Worm (Caenorhabditis elegans) whole organism, late embryonic: ENCODE data around the gene ift-43.

Source experiments
- K09A11.1 ChIP-seq: sonication (generic microtip); optimal IDR thresholded peaks from 2 replicates; lab custom pipeline; 2017; ENCODE audit warnings: antibody characterized with exemption, mild to moderate bottlenecking, missing genetic modification characterization, missing compliant biosample characterization; ENCODE audit not compliant: insufficient read depth
- ahr-1 ChIP-seq: sonication (generic microtip); optimal IDR thresholded peaks from 2 replicates; lab custom pipeline; 2016; ENCODE audit warnings: missing genetic modification characterization, missing compliant biosample characterization
- ama-1 ChIP-seq: fragments of 150-350 bp; optimal IDR thresholded peaks from 2 replicates; lab custom pipeline; 2014
- ceh-14 ChIP-seq: sonication (generic microtip); optimal IDR thresholded peaks from 2 replicates; lab custom pipeline; 2016; ENCODE audit warnings: missing genotype, missing genetic modification characterization, missing compliant biosample characterization
- ceh-18 ChIP-seq: sonication (generic microtip); optimal IDR thresholded peaks from 2 replicates; lab custom pipeline; 2016; ENCODE audit warnings: missing genetic modification characterization, missing compliant biosample characterization
- ceh-2 ChIP-seq: sonication (generic microtip); optimal IDR thresholded peaks from 2 replicates; lab custom pipeline; 2016; ENCODE audit warnings: missing genotype, missing genetic modification characterization, missing compliant biosample characterization
- ceh-30 ChIP-seq: fragments of 150-350 bp; optimal IDR thresholded peaks from 2 replicates; lab custom pipeline; 2014; ENCODE audit warnings: missing biosample characterization, missing genetic modification characterization
- ceh-31 ChIP-seq: sonication (generic microtip); optimal IDR thresholded peaks from 2 replicates; lab custom pipeline; 2016; ENCODE audit warnings: missing genetic modification characterization, missing compliant biosample characterization
- ceh-34 ChIP-seq: sonication (generic microtip); optimal IDR thresholded peaks from 2 replicates; lab custom pipeline; 2016; ENCODE audit warnings: mild to moderate bottlenecking, missing genetic modification characterization, missing compliant biosample characterization
- ceh-45 ChIP-seq: fragments of 200-800 bp; sonication (Bioruptor generic); IDR thresholded peaks from 2 replicates; pipeline ENCODE4 v1.3.6; 2022; ENCODE audit warnings: missing genetic modification reagents, missing genetic modification characterization, missing compliant biosample characterization
- ceh-9 ChIP-seq: sonication (generic microtip); optimal IDR thresholded peaks from 2 replicates; lab custom pipeline; 2016; ENCODE audit warnings: mild to moderate bottlenecking, missing genetic modification characterization, inconsistent platforms, missing compliant biosample characterization
- che-1 ChIP-seq: sonication (generic microtip); optimal IDR thresholded peaks from 2 replicates; lab custom pipeline; 2016; ENCODE audit warnings: mild to moderate bottlenecking, missing genetic modification characterization, missing compliant biosample characterization
- elt-2 ChIP-seq: sonication (generic microtip); optimal IDR thresholded peaks from 2 replicates; lab custom pipeline; 2016; ENCODE audit warnings: missing genetic modification reagents, missing genetic modification characterization, missing compliant biosample characterization
- elt-4 ChIP-seq: sonication (generic microtip); optimal IDR thresholded peaks from 2 replicates; lab custom pipeline; 2016; ENCODE audit warnings: missing genetic modification characterization, missing compliant biosample characterization
- ets-4 ChIP-seq: sonication (generic microtip); optimal IDR thresholded peaks from 2 replicates; lab custom pipeline; 2016; ENCODE audit warnings: missing genetic modification characterization, missing compliant biosample characterization
- eyg-1 ChIP-seq: sonication (generic microtip); optimal IDR thresholded peaks from 2 replicates; lab custom pipeline; 2016; ENCODE audit warnings: missing genotype, missing genetic modification characterization, missing compliant biosample characterization
- fax-1 ChIP-seq: sonication (generic microtip); optimal IDR thresholded peaks from 2 replicates; lab custom pipeline; 2016; ENCODE audit warnings: missing genotype, missing genetic modification characterization, missing compliant biosample characterization
- fkh-10 ChIP-seq: fragments of 150-350 bp; optimal IDR thresholded peaks from 2 replicates; lab custom pipeline; 2014; ENCODE audit warnings: missing biosample characterization, missing genetic modification reagents, missing genetic modification characterization
- hlh-13 ChIP-seq: fragments of 200-800 bp; sonication (Bioruptor generic); optimal IDR thresholded peaks from 2 replicates; lab custom pipeline; 2018; ENCODE audit warnings: mild to moderate bottlenecking, missing genetic modification characterization, missing compliant biosample characterization
- hlh-30 ChIP-seq: sonication (generic microtip); optimal IDR thresholded peaks from 2 replicates; lab custom pipeline; 2017; ENCODE audit warnings: antibody characterized with exemption, missing genetic modification characterization, missing compliant biosample characterization; ENCODE audit not compliant: insufficient read depth
- lim-6 ChIP-seq: sonication (generic microtip); optimal IDR thresholded peaks from 2 replicates; lab custom pipeline; 2016; ENCODE audit warnings: missing genetic modification characterization, missing compliant biosample characterization
- lin-11 ChIP-seq: fragments of 200-800 bp; sonication (Bioruptor generic); optimal IDR thresholded peaks from 2 replicates; lab custom pipeline; 2018; ENCODE audit warnings: mild to moderate bottlenecking, missing genetic modification characterization, missing compliant biosample characterization
- mec-3 ChIP-seq: sonication (generic microtip); optimal IDR thresholded peaks from 2 replicates; lab custom pipeline; 2016; ENCODE audit warnings: borderline replicate concordance, missing genetic modification characterization, missing compliant biosample characterization
- nfya-1 ChIP-seq: sonication (generic microtip); optimal IDR thresholded peaks from 2 replicates; lab custom pipeline; 2017; ENCODE audit warnings: missing genetic modification characterization, mild to moderate bottlenecking, missing compliant biosample characterization, antibody characterized with exemption, moderate library complexity
- npax-4 ChIP-seq: sonication (generic microtip); optimal IDR thresholded peaks from 2 replicates; lab custom pipeline; 2016; ENCODE audit warnings: missing genetic modification characterization, missing compliant biosample characterization
- pag-3 ChIP-seq: sonication (generic microtip); optimal IDR thresholded peaks from 2 replicates; lab custom pipeline; 2016; ENCODE audit warnings: missing compliant biosample characterization, missing genetic modification characterization, borderline replicate concordance
- pat-9 ChIP-seq: fragments of 200-800 bp; sonication (Bioruptor generic); optimal IDR thresholded peaks from 2 replicates; lab custom pipeline; 2018; ENCODE audit warnings: mild to moderate bottlenecking, missing genetic modification characterization, moderate library complexity, missing compliant biosample characterization
- pros-1 ChIP-seq: fragments of 150-350 bp; optimal IDR thresholded peaks from 2 replicates; lab custom pipeline; 2014; ENCODE audit warnings: missing biosample characterization, missing genetic modification reagents, missing genetic modification characterization
- ref-2 ChIP-seq: sonication (generic microtip); optimal IDR thresholded peaks from 2 replicates; lab custom pipeline; 2016; ENCODE audit warnings: missing genetic modification characterization, missing compliant biosample characterization
- rnt-1 ChIP-seq: sonication (generic microtip); optimal IDR thresholded peaks from 2 replicates; lab custom pipeline; 2016; ENCODE audit warnings: missing genetic modification characterization, missing compliant biosample characterization
- sdc-2 ChIP-seq: sonication (generic microtip); optimal IDR thresholded peaks from 2 replicates; lab custom pipeline; 2016; ENCODE audit warnings: missing genotype, missing genetic modification characterization, missing compliant biosample characterization
- sox-2 ChIP-seq: fragments of 200-800 bp; sonication (Bioruptor generic); IDR thresholded peaks from 2 replicates; pipeline ENCODE4 v1.3.6; 2022; ENCODE audit warnings: missing genetic modification reagents, missing genetic modification characterization, missing compliant biosample characterization
- tbx-2 ChIP-seq: sonication (generic microtip); optimal IDR thresholded peaks from 2 replicates; lab custom pipeline; 2016; ENCODE audit warnings: missing genetic modification characterization, missing compliant biosample characterization
- ttx-3 ChIP-seq: sonication (generic microtip); optimal IDR thresholded peaks from 2 replicates; lab custom pipeline; 2016; ENCODE audit warnings: missing genetic modification reagents, missing genetic modification characterization, missing compliant biosample characterization
- unc-55 ChIP-seq: sonication (generic microtip); optimal IDR thresholded peaks from 2 replicates; lab custom pipeline; 2017; ENCODE audit warnings: missing biosample characterization, missing genetic modification reagents, missing genetic modification characterization
- unc-86 ChIP-seq: sonication (generic microtip); optimal IDR thresholded peaks from 2 replicates; lab custom pipeline; 2016; ENCODE audit warnings: missing genetic modification characterization, missing compliant biosample characterization
- zip-5 ChIP-seq: sonication (generic microtip); optimal IDR thresholded peaks from 2 replicates; lab custom pipeline; 2016; ENCODE audit warnings: missing genetic modification characterization, missing compliant biosample characterization
- ztf-16 ChIP-seq: sonication (generic microtip); optimal IDR thresholded peaks from 2 replicates; lab custom pipeline; 2017; ENCODE audit warnings: missing genetic modification characterization, missing compliant biosample characterization

Gene ift-43

ce11 chrII:5693893-5694292 is 33.3 kb upstream of the ift-43 start, which contains the start of gene C25H3.3:
TSS of gene C25H3.3 (plus strand) at chrII:5694193.
- TF ChIP-seq hlh-30 (no peak), che-1 (tag; lab: Kevin White, UChicago) (no peak), fax-1 (tag; lab: Kevin White, UChicago) (no peak), hlh-13 (GFP tag; lab: Kevin White, UChicago) (no peak), ref-2 (tag; lab: Kevin White, UChicago) (no peak), unc-55 (GFP tag; lab: Kevin White, UChicago) (no peak), elt-4 (tag; lab: Kevin White, UChicago) (no peak), tbx-2 (tag; lab: Kevin White, UChicago) (no peak), ama-1 (no peak), fkh-10 (GFP tag; lab: Kevin White, UChicago) (no peak), pat-9 (tag; lab: Kevin White, UChicago) (no peak)

ce11 chrII:5691216-5691771 is 30.7 kb upstream of the ift-43 start, which contains the start of the genes ndub-5 and eif-2D:
TSS of gene ndub-5 (minus strand) at chrII:5691353.
TSS of gene eif-2D (plus strand) at chrII:5691721.
- TF ChIP-seq ztf-16 (no peak), ref-2 (tag; lab: Kevin White, UChicago) (no peak), tbx-2 (tag; lab: Kevin White, UChicago) (peak; percentile 26), pag-3 (tag; lab: Kevin White, UChicago) (no peak), ceh-30 (tag; lab: Kevin White, UChicago) (no peak), eyg-1 (tag; lab: Kevin White, UChicago) (no peak), ceh-2 (tag; lab: Kevin White, UChicago) (no peak), ttx-3 (peak; percentile 8), ceh-14 (tag; lab: Kevin White, UChicago) (peak; percentile 28), lin-11 (tag; lab: Kevin White, UChicago) (no peak), ceh-18 (tag; lab: Kevin White, UChicago) (no peak), ceh-31 (tag; lab: Kevin White, UChicago) (peak; percentile 33), unc-86 (no peak), rnt-1 (no peak), zip-5 (tag; lab: Kevin White, UChicago) (no peak), sdc-2 (tag; lab: Kevin White, UChicago) (no peak), ahr-1 (tag; lab: Kevin White, UChicago) (no peak), ama-1 (no peak), sox-2 (no peak), nfya-1 (peak; percentile 13), elt-2 (tag; lab: Kevin White, UChicago) (peak; percentile 83)

- TF ChIP-seq K09A11.1 (tag; lab: Kevin White, UChicago) (no peak), ceh-2 (tag; lab: Kevin White, UChicago) (peak; percentile 35), hlh-30 (peak; percentile 55), fkh-10 (GFP tag; lab: Kevin White, UChicago) (no peak), ama-1 (peak; percentile 5), ttx-3 (no peak)
Observed at ce11 chrII:5688959-5689358, 28.4 kb upstream of the ift-43 start, which contains the start of gene C25H3.11. TSS of gene C25H3.11 (minus strand) at chrII:5689040.

- TF ChIP-seq ceh-9 (tag; lab: Kevin White, UChicago) (no peak), ref-2 (tag; lab: Kevin White, UChicago) (no peak), lim-6 (tag; lab: Kevin White, UChicago) (no peak), ztf-16 (no peak), fkh-10 (GFP tag; lab: Kevin White, UChicago) (no peak), nfya-1 (no peak), pros-1 (tag; lab: Kevin White, UChicago) (no peak), ceh-34 (tag; lab: Kevin White, UChicago) (no peak), sox-2 (no peak), npax-4 (no peak), mec-3 (tag; lab: Kevin White, UChicago) (no peak), ets-4 (tag; lab: Kevin White, UChicago) (no peak), ahr-1 (tag; lab: Kevin White, UChicago) (no peak), che-1 (tag; lab: Kevin White, UChicago) (no peak), ceh-18 (tag; lab: Kevin White, UChicago) (no peak), ceh-45 (GFP tag; lab: Robert Waterston, UW) (no peak)
- TF ChIP-seq, all 69 proteins: peak for 0
Observed at ce11 chrII:5680703-5681102, 20.1 kb upstream of the ift-43 start, which contains the start of gene flp-27. TSS of gene flp-27 (plus strand) at chrII:5681003.
